Worm (Caenorhabditis elegans) whole organism, late embryonic: ENCODE data around the gene srv-34.

Experiments
- C08G9.2 ChIP-seq: sonication (generic microtip); optimal IDR thresholded peaks from 2 replicates; lab custom pipeline; 2016; ENCODE audit warnings: mild to moderate bottlenecking, missing genetic modification characterization, moderate library complexity, missing compliant biosample characterization
- C38D4.7 ChIP-seq: fragments of 200-800 bp; sonication (Bioruptor generic); optimal IDR thresholded peaks from 2 replicates; lab custom pipeline; 2018; ENCODE audit warnings: mild to moderate bottlenecking, missing genetic modification characterization, moderate library complexity, missing compliant biosample characterization
- K02D7.2 ChIP-seq: sonication (generic microtip); optimal IDR thresholded peaks from 2 replicates; lab custom pipeline; 2017; ENCODE audit warnings: mild to moderate bottlenecking, missing genetic modification characterization, missing compliant biosample characterization
- Y22D7AL.16 ChIP-seq: sonication (generic microtip); optimal IDR thresholded peaks from 2 replicates; lab custom pipeline; 2016; ENCODE audit warnings: missing genetic modification characterization, missing compliant biosample characterization
- ahr-1 ChIP-seq: sonication (generic microtip); optimal IDR thresholded peaks from 2 replicates; lab custom pipeline; 2016; ENCODE audit warnings: missing genetic modification characterization, missing compliant biosample characterization
- ceh-14 ChIP-seq: sonication (generic microtip); optimal IDR thresholded peaks from 2 replicates; lab custom pipeline; 2016; ENCODE audit warnings: missing genotype, missing genetic modification characterization, missing compliant biosample characterization
- ceh-18 ChIP-seq: sonication (generic microtip); optimal IDR thresholded peaks from 2 replicates; lab custom pipeline; 2016; ENCODE audit warnings: missing genetic modification characterization, missing compliant biosample characterization
- ceh-19 ChIP-seq: fragments of 200-800 bp; sonication (Bioruptor generic); optimal IDR thresholded peaks from 2 replicates; lab custom pipeline; 2018; ENCODE audit warnings: mild to moderate bottlenecking, missing genetic modification characterization, missing compliant biosample characterization
- ceh-2 ChIP-seq: sonication (generic microtip); optimal IDR thresholded peaks from 2 replicates; lab custom pipeline; 2016; ENCODE audit warnings: missing genotype, missing genetic modification characterization, missing compliant biosample characterization
- ceh-31 ChIP-seq: sonication (generic microtip); optimal IDR thresholded peaks from 2 replicates; lab custom pipeline; 2016; ENCODE audit warnings: missing genetic modification characterization, missing compliant biosample characterization
- ceh-34 ChIP-seq: sonication (generic microtip); optimal IDR thresholded peaks from 2 replicates; lab custom pipeline; 2016; ENCODE audit warnings: mild to moderate bottlenecking, missing genetic modification characterization, missing compliant biosample characterization
- ceh-45 ChIP-seq: fragments of 200-800 bp; sonication (Bioruptor generic); IDR thresholded peaks from 2 replicates; pipeline ENCODE4 v1.3.6; 2022; ENCODE audit warnings: missing genetic modification reagents, missing genetic modification characterization, missing compliant biosample characterization
- ceh-6 ChIP-seq: fragments of 200-800 bp; sonication (Bioruptor generic); optimal IDR thresholded peaks from 2 replicates; lab custom pipeline; 2018; ENCODE audit warnings: mild to moderate bottlenecking, missing genetic modification characterization, missing compliant biosample characterization
- che-1 ChIP-seq: sonication (generic microtip); optimal IDR thresholded peaks from 2 replicates; lab custom pipeline; 2016; ENCODE audit warnings: mild to moderate bottlenecking, missing genetic modification characterization, missing compliant biosample characterization
- dve-1 ChIP-seq: sonication (generic microtip); optimal IDR thresholded peaks from 2 replicates; lab custom pipeline; 2017; ENCODE audit warnings: antibody characterized with exemption, mild to moderate bottlenecking, missing genetic modification characterization, missing compliant biosample characterization
- elt-2 ChIP-seq: sonication (generic microtip); optimal IDR thresholded peaks from 2 replicates; lab custom pipeline; 2016; ENCODE audit warnings: missing genetic modification reagents, missing genetic modification characterization, missing compliant biosample characterization
- ets-4 ChIP-seq: sonication (generic microtip); optimal IDR thresholded peaks from 2 replicates; lab custom pipeline; 2016; ENCODE audit warnings: missing genetic modification characterization, missing compliant biosample characterization
- eyg-1 ChIP-seq: sonication (generic microtip); optimal IDR thresholded peaks from 2 replicates; lab custom pipeline; 2016; ENCODE audit warnings: missing genotype, missing genetic modification characterization, missing compliant biosample characterization
- fax-1 ChIP-seq: sonication (generic microtip); optimal IDR thresholded peaks from 2 replicates; lab custom pipeline; 2016; ENCODE audit warnings: missing genotype, missing genetic modification characterization, missing compliant biosample characterization
- fkh-6 ChIP-seq: sonication (generic microtip); optimal IDR thresholded peaks from 2 replicates; lab custom pipeline; 2016; ENCODE audit warnings: missing genetic modification characterization, missing compliant biosample characterization
- gmeb-2 ChIP-seq: sonication (generic microtip); optimal IDR thresholded peaks from 2 replicates; lab custom pipeline; 2016; ENCODE audit warnings: missing genetic modification characterization, inconsistent platforms, missing compliant biosample characterization
- hlh-13 ChIP-seq: fragments of 200-800 bp; sonication (Bioruptor generic); optimal IDR thresholded peaks from 2 replicates; lab custom pipeline; 2018; ENCODE audit warnings: mild to moderate bottlenecking, missing genetic modification characterization, missing compliant biosample characterization
- hlh-15 ChIP-seq: sonication (generic microtip); optimal IDR thresholded peaks from 2 replicates; lab custom pipeline; 2016; ENCODE audit warnings: missing genetic modification characterization, missing compliant biosample characterization
- hlh-30 ChIP-seq: sonication (generic microtip); optimal IDR thresholded peaks from 2 replicates; lab custom pipeline; 2017; ENCODE audit warnings: antibody characterized with exemption, missing genetic modification characterization, missing compliant biosample characterization; ENCODE audit not compliant: insufficient read depth
- hlh-6 ChIP-seq: sonication (generic microtip); optimal IDR thresholded peaks from 2 replicates; lab custom pipeline; 2016; ENCODE audit warnings: missing genotype, missing genetic modification characterization, missing compliant biosample characterization
- hlh-8 ChIP-seq: sonication (generic microtip); optimal IDR thresholded peaks from 2 replicates; lab custom pipeline; 2016; ENCODE audit warnings: missing genotype, missing genetic modification characterization, missing compliant biosample characterization
- lim-6 ChIP-seq: sonication (generic microtip); optimal IDR thresholded peaks from 2 replicates; lab custom pipeline; 2016; ENCODE audit warnings: missing genetic modification characterization, missing compliant biosample characterization
- lin-11 ChIP-seq: fragments of 200-800 bp; sonication (Bioruptor generic); optimal IDR thresholded peaks from 2 replicates; lab custom pipeline; 2018; ENCODE audit warnings: mild to moderate bottlenecking, missing genetic modification characterization, missing compliant biosample characterization
- madf-2 ChIP-seq: sonication (generic microtip); optimal IDR thresholded peaks from 2 replicates; lab custom pipeline; 2017; ENCODE audit warnings: missing genetic modification characterization, missing compliant biosample characterization
- nhr-232 ChIP-seq: sonication (generic microtip); optimal IDR thresholded peaks from 2 replicates; lab custom pipeline; 2016; ENCODE audit warnings: missing genetic modification characterization, missing compliant biosample characterization
- pag-3 ChIP-seq: sonication (generic microtip); optimal IDR thresholded peaks from 2 replicates; lab custom pipeline; 2016; ENCODE audit warnings: missing compliant biosample characterization, missing genetic modification characterization, borderline replicate concordance
- pat-9 ChIP-seq: fragments of 200-800 bp; sonication (Bioruptor generic); optimal IDR thresholded peaks from 2 replicates; lab custom pipeline; 2018; ENCODE audit warnings: mild to moderate bottlenecking, missing genetic modification characterization, moderate library complexity, missing compliant biosample characterization
- pax-1 ChIP-seq: fragments of 150-350 bp; optimal IDR thresholded peaks from 2 replicates; lab custom pipeline; 2014; ENCODE audit warnings: missing biosample characterization, missing genetic modification characterization
- pha-4 ChIP-seq: fragments of 150-350 bp; optimal IDR thresholded peaks from 2 replicates; lab custom pipeline; 2018; ENCODE audit warnings: missing biosample characterization, missing genetic modification reagents, missing genetic modification characterization
- pqm-1 ChIP-seq: sonication (generic microtip); optimal IDR thresholded peaks from 2 replicates; lab custom pipeline; 2016; ENCODE audit warnings: missing genetic modification characterization, missing compliant biosample characterization
- ref-2 ChIP-seq: sonication (generic microtip); optimal IDR thresholded peaks from 2 replicates; lab custom pipeline; 2016; ENCODE audit warnings: missing genetic modification characterization, missing compliant biosample characterization
- syd-9 ChIP-seq: sonication (generic microtip); optimal IDR thresholded peaks from 2 replicates; lab custom pipeline; 2016; ENCODE audit warnings: mild to moderate bottlenecking, missing genetic modification characterization, moderate library complexity, missing compliant biosample characterization
- tbx-2 ChIP-seq: sonication (generic microtip); optimal IDR thresholded peaks from 2 replicates; lab custom pipeline; 2016; ENCODE audit warnings: missing genetic modification characterization, missing compliant biosample characterization
- unc-55 ChIP-seq: sonication (generic microtip); optimal IDR thresholded peaks from 2 replicates; lab custom pipeline; 2017; ENCODE audit warnings: missing biosample characterization, missing genetic modification reagents, missing genetic modification characterization
- unc-86 ChIP-seq: sonication (generic microtip); optimal IDR thresholded peaks from 2 replicates; lab custom pipeline; 2016; ENCODE audit warnings: missing genetic modification characterization, missing compliant biosample characterization
- zip-5 ChIP-seq: sonication (generic microtip); optimal IDR thresholded peaks from 2 replicates; lab custom pipeline; 2016; ENCODE audit warnings: missing genetic modification characterization, missing compliant biosample characterization

srv-34 gene

ce11 chrV:16370039-16370438 lies 4.5 kb downstream of the srv-34 start (continued):
- TF ChIP-seq C38D4.7 (GFP tag; lab: Kevin White, UChicago) (peak; percentile 34), ceh-2 (tag; lab: Kevin White, UChicago) (peak; percentile 26), pat-9 (peak; percentile 65), hlh-6 (tag; lab: Kevin White, UChicago) (peak; percentile 73), ahr-1 (tag; lab: Kevin White, UChicago) (no peak), pax-1 (tag; lab: Kevin White, UChicago) (no peak), unc-86 (tag; lab: Kevin White, UChicago) (peak; percentile 45), syd-9 (tag; lab: Kevin White, UChicago) (peak; percentile 48), tbx-2 (peak; percentile 71), Y22D7AL.16 (peak; percentile 52), eyg-1 (tag; lab: Kevin White, UChicago) (peak; percentile 59), ceh-45 (peak; percentile 54; the same call in 1 of the 2 replicates), fkh-6 (tag; lab: Kevin White, UChicago) (peak; percentile 48), ceh-19 (peak; percentile 73), unc-55 (no peak), madf-2 (peak; percentile 54), elt-2 (peak; percentile 61), gmeb-2 (tag; lab: Kevin White, UChicago) (peak; percentile 69), pag-3 (tag; lab: Kevin White, UChicago) (peak; percentile 21), zip-5 (tag; lab: Kevin White, UChicago) (peak; percentile 38), pha-4 (tag; lab: Kevin White, UChicago) (no peak), hlh-15 (tag; lab: Kevin White, UChicago) (peak; percentile 34), pqm-1 (tag; lab: Kevin White, UChicago) (peak; percentile 45), ets-4 (tag; lab: Kevin White, UChicago) (no peak), ceh-6 (peak; percentile 71), fax-1 (tag; lab: Kevin White, UChicago) (peak; percentile 60), ceh-14 (tag; lab: Kevin White, UChicago) (peak; percentile 29), che-1 (tag; lab: Kevin White, UChicago) (peak; percentile 64), ceh-31 (tag; lab: Kevin White, UChicago) (peak; percentile 47), nhr-232 (tag; lab: Kevin White, UChicago) (peak; percentile 70), lim-6 (tag; lab: Kevin White, UChicago) (no peak), hlh-30 (tag; lab: Kevin White, UChicago) (peak; percentile 9)

ce11 chrV:16368143-16368542 lies 6.4 kb downstream of the srv-34 start:
- no peak for TF ChIP-seq pag-3 (tag; lab: Kevin White, UChicago)
- no peak for TF ChIP-seq nhr-232 (tag; lab: Kevin White, UChicago)
- no peak for TF ChIP-seq ceh-6
- no peak for TF ChIP-seq ref-2
- TF ChIP-seq hlh-13 (GFP tag; lab: Kevin White, UChicago): no peak
- TF ChIP-seq K02D7.2 (tag; lab: Kevin White, UChicago): no peak
- no peak for TF ChIP-seq ceh-19
- no peak for TF ChIP-seq fax-1 (tag; lab: Kevin White, UChicago)
- TF ChIP-seq ceh-18 (tag; lab: Kevin White, UChicago): no peak
- TF ChIP-seq zip-5 (tag; lab: Kevin White, UChicago): no peak
- TF ChIP-seq eyg-1 (tag; lab: Kevin White, UChicago): no peak
- no peak for TF ChIP-seq gmeb-2 (tag; lab: Kevin White, UChicago)
- TF ChIP-seq pax-1 (tag; lab: Kevin White, UChicago): no peak
- TF ChIP-seq C08G9.2 (tag; lab: Kevin White, UChicago): no peak
- no peak for TF ChIP-seq hlh-8
- TF ChIP-seq lin-11 (tag; lab: Kevin White, UChicago): no peak
- TF ChIP-seq dve-1 (tag; lab: Kevin White, UChicago): no peak
- no peak for TF ChIP-seq pat-9
- no peak for TF ChIP-seq ceh-34
